Worm (Caenorhabditis elegans) whole organism, L4 larva: ENCODE measurements around the gene ptr-19.

Experiments
- F44E2.7 ChIP-seq: fragments of 200-800 bp; sonication (Bioruptor generic); IDR thresholded peaks from 2 replicates; pipeline ENCODE4 v2.1.2; 2022; ENCODE audit warnings: missing genetic modification characterization, missing compliant biosample characterization
- Y48G9A.11 ChIP-seq: fragments of 200-800 bp; sonication (Bioruptor generic); IDR thresholded peaks from 2 replicates; pipeline ENCODE4 v1.3.6; 2022; ENCODE audit warnings: missing genetic modification reagents, missing genetic modification characterization, missing compliant biosample characterization
- Y5F2A.4 ChIP-seq: fragments of 200-800 bp; sonication (Bioruptor generic); optimal IDR thresholded peaks from 2 replicates; lab custom pipeline; 2018; ENCODE audit warnings: mild to moderate bottlenecking, missing genetic modification characterization, missing compliant biosample characterization
- ZK337.2 ChIP-seq: fragments of 200-800 bp; sonication (Bioruptor generic); IDR thresholded peaks from 2 replicates; pipeline ENCODE4 v1.3.6; 2022; ENCODE audit warnings: missing genetic modification reagents, missing genetic modification characterization, missing compliant biosample characterization
- aha-1 ChIP-seq: fragments of 150-350 bp; peaks from one replicate; lab custom pipeline; 2014; ENCODE audit warnings: missing biosample characterization, missing genetic modification characterization
- ama-1 ChIP-seq: fragments of 150-350 bp; optimal IDR thresholded peaks from 2 replicates; lab custom pipeline; 2014; ENCODE audit warnings: inconsistent platforms, mixed read lengths
- attf-4 ChIP-seq: sonication (generic microtip); optimal IDR thresholded peaks from 3 replicates; lab custom pipeline; 2017; ENCODE audit warnings: missing biosample characterization, missing genetic modification characterization
- ceh-32 ChIP-seq: sonication (generic microtip); optimal IDR thresholded peaks from 2 replicates; lab custom pipeline; 2016; ENCODE audit warnings: mild to moderate bottlenecking, missing genetic modification characterization, missing compliant biosample characterization; ENCODE audit not compliant: poor library complexity
- cey-2 ChIP-seq: sonication (generic microtip); optimal IDR thresholded peaks from 3 replicates; lab custom pipeline; 2017; ENCODE audit warnings: missing genetic modification characterization, mild to moderate bottlenecking, missing compliant biosample characterization, antibody characterized with exemption, borderline replicate concordance; ENCODE audit not compliant: insufficient read depth
- daf-16 ChIP-seq, 3 experiments: sonication (generic microtip); optimal IDR thresholded peaks; 2 replicates each; lab custom pipeline; 2016 to 2017; ENCODE audit warnings: missing genetic modification characterization in 3 of 3, missing genetic modification reagents in 3 of 3, mild to moderate bottlenecking in 2 of 3, missing compliant biosample characterization in 2 of 3, missing biosample characterization in 1 of 3, moderate library complexity in 1 of 3
- daf-19 ChIP-seq: fragments of 200-800 bp; sonication (Bioruptor generic); conservative IDR thresholded peaks from 2 replicates; pipeline ENCODE4 v1.3.6; 2022; ENCODE audit warnings: missing genetic modification characterization, missing compliant biosample characterization
- dmd-6 ChIP-seq: fragments of 200-800 bp; sonication (Bioruptor generic); IDR thresholded peaks from 2 replicates; pipeline ENCODE4 v1.3.6; 2022; ENCODE audit warnings: missing genetic modification reagents, missing genetic modification characterization, missing compliant biosample characterization
- dve-1 ChIP-seq: sonication (generic microtip); optimal IDR thresholded peaks from 2 replicates; lab custom pipeline; 2017; ENCODE audit warnings: antibody characterized with exemption, mild to moderate bottlenecking, missing genetic modification characterization, missing compliant biosample characterization; ENCODE audit not compliant: insufficient read depth
- hlh-11 ChIP-seq: fragments of 200-800 bp; sonication (Bioruptor generic); optimal IDR thresholded peaks from 2 replicates; lab custom pipeline; 2018; ENCODE audit warnings: mild to moderate bottlenecking, missing genetic modification characterization, missing compliant biosample characterization
- hmg-1.1 ChIP-seq: fragments of 200-800 bp; sonication (Bioruptor generic); IDR thresholded peaks from 2 replicates; pipeline ENCODE4 v1.3.6; 2022; ENCODE audit warnings: missing genetic modification reagents, missing genetic modification characterization, missing compliant biosample characterization
- lin-39 ChIP-seq: fragments of 150-350 bp; optimal IDR thresholded peaks from 2 replicates; lab custom pipeline; 2014; ENCODE audit warnings: missing biosample characterization, missing genetic modification reagents, missing genetic modification characterization
- mdt-29 ChIP-seq: fragments of 200-800 bp; sonication (Bioruptor generic); IDR thresholded peaks from 2 replicates; pipeline ENCODE4 v1.3.6; 2022; ENCODE audit warnings: missing genetic modification reagents, missing genetic modification characterization, missing compliant biosample characterization
- mep-1 ChIP-seq: fragments of 150-350 bp; sonication (generic microtip); optimal IDR thresholded peaks from 3 replicates; lab custom pipeline; 2014; ENCODE audit warnings: missing biosample characterization, missing genetic modification characterization
- nhr-237 ChIP-seq: sonication (generic microtip); optimal IDR thresholded peaks from 2 replicates; lab custom pipeline; 2017; ENCODE audit warnings: missing biosample characterization, missing genetic modification characterization
- nhr-25 ChIP-seq: sonication (generic microtip); optimal IDR thresholded peaks from 2 replicates; lab custom pipeline; 2017; ENCODE audit warnings: missing genetic modification characterization, mild to moderate bottlenecking, missing compliant biosample characterization, antibody characterized with exemption, moderate library complexity, borderline replicate concordance; ENCODE audit not compliant: insufficient read depth
- nhr-41 ChIP-seq: fragments of 200-800 bp; sonication (Bioruptor generic); IDR thresholded peaks from 2 replicates; pipeline ENCODE4 v1.3.6; 2022; ENCODE audit warnings: missing genetic modification reagents, missing genetic modification characterization, missing compliant biosample characterization
- pha-4 ChIP-seq, 2 experiments: fragments of 150-350 bp in 1 of 2; fragments of 200-800 bp in 1 of 2; sonication (Bioruptor generic) in 1 of 2; IDR thresholded peaks in 1 of 2; optimal IDR thresholded peaks in 1 of 2; 2 replicates each; pipeline versions ENCODE4 v1.3.6 to Lab custom; 2014 to 2022; ENCODE audit warnings: missing genetic modification characterization in 2 of 2, missing genetic modification reagents in 2 of 2, missing biosample characterization in 1 of 2, missing compliant biosample characterization in 1 of 2
- saeg-2 ChIP-seq: fragments of 200-800 bp; sonication (Bioruptor generic); IDR thresholded peaks from 2 replicates; pipeline ENCODE4 v1.3.6; 2022; ENCODE audit warnings: missing genetic modification reagents, missing genetic modification characterization, missing compliant biosample characterization
- set-16 ChIP-seq: fragments of 200-800 bp; sonication (Bioruptor generic); IDR thresholded peaks from 2 replicates; pipeline ENCODE4 v1.3.6; 2022; ENCODE audit warnings: missing genetic modification reagents, missing genetic modification characterization, missing compliant biosample characterization
- spr-1 ChIP-seq: sonication (generic microtip); optimal IDR thresholded peaks from 2 replicates; lab custom pipeline; 2016; ENCODE audit warnings: mild to moderate bottlenecking, missing genetic modification characterization, missing compliant biosample characterization
- tra-1 ChIP-seq: fragments of 200-800 bp; sonication (Bioruptor generic); IDR thresholded peaks from 2 replicates; pipeline ENCODE4 v1.3.6; 2022; ENCODE audit warnings: missing genetic modification reagents, missing genetic modification characterization, missing compliant biosample characterization
- unc-39 ChIP-seq: sonication (generic microtip); optimal IDR thresholded peaks from 2 replicates; lab custom pipeline; 2017; ENCODE audit warnings: missing biosample characterization, missing genetic modification characterization
- unc-62 ChIP-seq, 3 experiments: fragments of 150-350 bp in 1 of 3; sonication (generic microtip); optimal IDR thresholded peaks in 2 of 3; peaks in 1 of 3; 1 replicate in 1 of 3; 2 replicates in 2 of 3; lab custom pipeline; 2014 to 2017; ENCODE audit warnings: missing biosample characterization in 3 of 3, missing genetic modification characterization in 3 of 3, missing genetic modification reagents in 3 of 3, missing genotype in 1 of 3
- zip-11 ChIP-seq: fragments of 200-800 bp; sonication (Bioruptor generic); IDR thresholded peaks from 2 replicates; pipeline ENCODE4 v1.3.6; 2022; ENCODE audit warnings: missing genetic modification characterization, missing compliant biosample characterization
- zip-2 ChIP-seq: fragments of 150-350 bp; optimal IDR thresholded peaks from 2 replicates; lab custom pipeline; 2014; ENCODE audit warnings: missing biosample characterization, missing genetic modification characterization
- ztf-7 ChIP-seq: fragments of 150-350 bp; optimal IDR thresholded peaks from 2 replicates; lab custom pipeline; 2014; ENCODE audit warnings: missing biosample characterization, missing genetic modification characterization

Gene ptr-19

ce11 chrIII:10759050-10760023 lies 22.3 kb upstream of the ptr-19 start, which contains the start of gene tasp-1 (continued):
- TF ChIP-seq nhr-41 (GFP tag; lab: Robert Waterston, UW) (peak; percentile 99), pha-4 (GFP tag; IDR thresholded peaks at IDR 0.05; lab: Robert Waterston, UW) (peak; percentile 99), pha-4 (tag; optimal IDR thresholded peaks at IDR 0.05; lab: Kevin White, UChicago) (no peak), Y5F2A.4 (GFP tag; lab: Kevin White, UChicago) (peak; percentile 96), ztf-7 (tag; lab: Kevin White, UChicago) (peak; percentile 91), F44E2.7 (GFP tag; lab: Robert Waterston, UW) (peak; percentile 100), ceh-32 (tag; lab: Kevin White, UChicago) (peak; percentile 90), daf-19 (peak; percentile 99), tra-1 (GFP tag; lab: Robert Waterston, UW) (peak; percentile 100), unc-62 (GFP tag; optimal IDR thresholded peaks at IDR 0.05 in 1 of 2; lab: Kevin White, UChicago) (peak; percentile 68 to 100), unc-62 (tag; optimal IDR thresholded peaks at IDR 0.05; lab: Kevin White, UChicago) (peak; percentile 90), zip-11 (GFP tag; lab: Robert Waterston, UW) (peak; percentile 80; the same call in 1 of the 2 replicates), hmg-1.1 (GFP tag; lab: Robert Waterston, UW) (peak; percentile 100), nhr-237 (tag; lab: Kevin White, UChicago) (peak; percentile 87), lin-39 (tag; lab: Kevin White, UChicago) (peak; percentile 56), Y48G9A.11 (GFP tag; lab: Robert Waterston, UW) (peak; percentile 96), spr-1 (peak; percentile 98), dve-1 (tag; lab: Kevin White, UChicago) (peak; percentile 100), ZK337.2 (peak; percentile 96)

ce11 chrIII:10763032-10763431 lies 18.6 kb upstream of the ptr-19 start, which contains the start of gene dpy-28:
Gene dpy-28 (plus strand): TSS chrIII:10763131.
- TF ChIP-seq hlh-11 (tag; lab: Kevin White, UChicago) (no peak), mep-1 (tag; lab: Kevin White, UChicago) (peak; percentile 34), daf-16 (GFP tag; optimal IDR thresholded peaks at IDR 0.05; lab: Kevin White, UChicago) (no peak), daf-16 (tag; optimal IDR thresholded peaks at IDR 0.05; lab: Kevin White, UChicago) (peak; percentile 20), aha-1 (tag; lab: Kevin White, UChicago) (peak; percentile 81), ama-1 (lab: Kevin White, UChicago) (peak; percentile 70)

ce11 chrIII:10769693-10770092 lies 12.0 kb upstream of the ptr-19 start:
- TF ChIP-seq zip-2 (tag; lab: Kevin White, UChicago) (no peak), aha-1 (tag; lab: Kevin White, UChicago) (peak; percentile 79), Y5F2A.4 (GFP tag; lab: Kevin White, UChicago) (no peak), unc-62 (GFP tag; optimal IDR thresholded peaks at IDR 0.05 in 1 of 2; lab: Kevin White, UChicago) (peak in 1 of 2 experiments; percentile 58), unc-62 (tag; optimal IDR thresholded peaks at IDR 0.05; lab: Kevin White, UChicago) (no peak), cey-2 (no peak)

ce11 chrIII:10783052-10783451 lies 1.4 kb downstream of the ptr-19 start:
- TF ChIP-seq ZK337.2 (no peak), zip-11 (GFP tag; lab: Robert Waterston, UW) (no peak), mdt-29 (GFP tag; lab: Robert Waterston, UW) (no peak), dmd-6 (GFP tag; lab: Robert Waterston, UW) (no peak), unc-39 (tag; lab: Kevin White, UChicago) (no peak), attf-4 (no peak), nhr-25 (tag; lab: Kevin White, UChicago) (no peak), set-16 (GFP tag; lab: Robert Waterston, UW) (no peak), saeg-2 (GFP tag; lab: Robert Waterston, UW) (no peak)
